Fruit fly (Drosophila melanogaster): ENCODE measurements around the gene Uch-L5.
A peak's percentile ranks its signal among the peaks of the same experiment; 100 is the strongest.

Uch-L5 gene

DNA sequence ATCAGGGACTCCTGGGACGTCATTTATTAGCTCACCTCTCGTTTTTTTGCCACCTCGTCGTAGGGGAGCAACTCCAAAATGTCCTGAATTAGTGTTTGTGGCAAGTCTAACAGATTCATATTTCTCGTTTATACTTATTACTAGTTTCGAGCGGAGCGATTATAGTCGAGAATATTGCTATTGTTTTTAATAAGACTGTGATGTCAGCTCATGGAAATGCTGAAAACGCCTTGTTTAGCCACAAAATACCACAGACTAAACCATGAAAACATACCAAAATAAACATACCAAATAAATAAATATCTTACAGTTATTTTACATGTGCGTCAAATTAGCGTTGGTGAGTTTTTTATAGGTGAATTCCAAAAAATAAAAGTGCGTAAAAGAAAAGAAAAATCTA is 10.8 kb upstream of the Uch-L5 start, which contains the start of gene pall:
pall (minus strand) TSS at position 205 of the 400 bp plus-strand sequence.
- no peak for TF ChIP-seq pan (optimal IDR thresholded peaks at IDR 0.05)
- TF ChIP-seq usp (GFP tag; optimal IDR thresholded peaks at IDR 0.05): no peak
- no peak for TF ChIP-seq psq (optimal IDR thresholded peaks at IDR 0.05)
- no peak for TF ChIP-seq EcR (GFP tag; optimal IDR thresholded peaks at IDR 0.05)
- no peak for TF ChIP-seq Dll (optimal IDR thresholded peaks at IDR 0.05)
- no peak for TF ChIP-seq CG8478 (optimal IDR thresholded peaks at IDR 0.05)

DNA sequence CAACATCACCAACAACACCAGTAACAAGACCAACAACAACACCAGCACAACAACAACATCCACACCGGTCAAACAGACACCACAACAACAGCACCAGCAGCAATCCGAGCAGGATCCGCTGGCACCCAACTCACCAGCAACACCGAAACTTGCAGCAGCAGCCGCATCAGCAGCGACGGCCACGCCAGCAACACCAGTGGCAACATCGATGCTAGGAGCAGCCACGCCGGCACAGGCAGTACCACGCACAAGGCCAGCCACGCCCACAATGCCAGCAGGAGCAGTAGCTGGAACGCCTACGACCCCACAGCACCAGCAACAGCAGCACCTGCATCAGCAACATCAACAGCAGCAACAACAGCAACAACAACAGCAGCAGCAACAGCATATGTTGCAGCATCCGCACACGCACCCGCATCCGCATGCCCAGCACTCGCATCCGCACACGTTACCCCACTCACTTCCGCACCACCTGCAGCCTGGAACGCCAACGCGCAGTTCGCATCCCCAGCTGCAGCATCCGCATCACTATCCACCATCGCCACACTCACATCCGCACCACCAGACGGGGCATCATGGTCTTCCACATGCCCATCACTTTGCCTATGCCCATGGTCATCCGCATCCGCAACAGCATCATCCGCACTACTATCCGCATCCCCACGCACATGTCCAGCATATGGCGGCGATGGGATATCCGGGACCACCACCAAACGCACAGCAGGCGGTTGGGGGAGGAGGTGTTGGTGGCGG is 5.4 kb downstream of the Uch-L5 start:
- TF ChIP-seq CG8478 (optimal IDR thresholded peaks at IDR 0.05) (no peak), usp (GFP tag; optimal IDR thresholded peaks at IDR 0.05) (no peak), pan (optimal IDR thresholded peaks at IDR 0.05) (no peak), psq (optimal IDR thresholded peaks at IDR 0.05) (no peak), Dll (optimal IDR thresholded peaks at IDR 0.05) (no peak), EcR (GFP tag; optimal IDR thresholded peaks at IDR 0.05) (no peak)

DNA sequence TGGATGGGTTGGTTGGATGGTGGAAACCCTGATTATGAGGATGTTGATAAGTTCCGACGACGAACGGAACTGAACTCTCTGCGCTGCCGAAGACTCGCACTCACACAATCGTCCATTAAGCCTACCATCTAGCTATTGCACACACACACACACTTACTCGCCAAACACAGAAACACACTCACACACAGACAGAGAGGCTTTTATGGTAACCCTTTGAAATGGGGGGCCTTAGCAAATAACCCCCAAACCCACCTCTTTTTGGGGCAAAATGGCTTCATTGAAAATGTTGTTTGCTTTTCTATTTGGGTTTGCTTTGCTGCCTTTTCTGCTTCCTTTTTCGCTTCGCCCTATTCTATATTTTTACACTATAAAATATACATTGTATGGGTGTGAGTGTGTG is 7.7 kb downstream of the Uch-L5 start:
- TF ChIP-seq EcR (GFP tag; optimal IDR thresholded peaks at IDR 0.05) (no peak), usp (GFP tag; optimal IDR thresholded peaks at IDR 0.05) (no peak), pan (optimal IDR thresholded peaks at IDR 0.05) (no peak), Dll (optimal IDR thresholded peaks at IDR 0.05) (no peak), psq (optimal IDR thresholded peaks at IDR 0.05) (no peak), CG8478 (optimal IDR thresholded peaks at IDR 0.05) (no peak)

DNA sequence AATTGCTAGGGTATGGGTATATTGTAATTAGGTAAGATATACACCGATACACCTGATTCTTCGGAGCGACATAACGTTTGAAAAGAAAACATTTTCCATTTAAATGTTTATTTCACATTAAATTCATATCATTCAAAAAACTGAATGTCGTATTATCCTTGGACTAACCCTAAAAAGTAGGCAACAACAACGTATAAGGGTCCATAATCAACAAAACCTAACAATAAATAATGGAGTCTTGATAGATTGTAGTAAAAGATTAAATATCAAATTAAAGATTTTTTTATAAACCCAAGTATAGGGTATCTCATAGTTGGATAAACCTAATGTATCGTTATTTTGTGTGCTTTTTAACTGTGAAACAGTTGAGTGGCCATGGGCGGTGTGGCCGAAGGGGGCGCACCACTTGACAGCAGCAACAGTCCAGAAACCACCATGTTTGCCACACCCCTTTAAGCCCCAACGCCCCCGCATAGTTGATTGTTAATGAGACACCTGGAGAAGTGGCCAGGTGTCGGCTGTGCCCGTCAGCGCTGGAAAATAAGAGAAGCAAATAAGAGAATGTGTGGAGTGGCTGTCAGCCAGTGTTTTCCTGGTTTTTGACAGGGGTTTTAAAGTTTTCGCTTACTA is 8.4 kb downstream of the Uch-L5 start:
- TF ChIP-seq pan (optimal IDR thresholded peaks at IDR 0.05) (peak; percentile 68), psq (optimal IDR thresholded peaks at IDR 0.05) (no peak), EcR (GFP tag; optimal IDR thresholded peaks at IDR 0.05) (no peak), CG8478 (optimal IDR thresholded peaks at IDR 0.05) (no peak), Dll (optimal IDR thresholded peaks at IDR 0.05) (no peak), usp (GFP tag; optimal IDR thresholded peaks at IDR 0.05) (no peak)

DNA sequence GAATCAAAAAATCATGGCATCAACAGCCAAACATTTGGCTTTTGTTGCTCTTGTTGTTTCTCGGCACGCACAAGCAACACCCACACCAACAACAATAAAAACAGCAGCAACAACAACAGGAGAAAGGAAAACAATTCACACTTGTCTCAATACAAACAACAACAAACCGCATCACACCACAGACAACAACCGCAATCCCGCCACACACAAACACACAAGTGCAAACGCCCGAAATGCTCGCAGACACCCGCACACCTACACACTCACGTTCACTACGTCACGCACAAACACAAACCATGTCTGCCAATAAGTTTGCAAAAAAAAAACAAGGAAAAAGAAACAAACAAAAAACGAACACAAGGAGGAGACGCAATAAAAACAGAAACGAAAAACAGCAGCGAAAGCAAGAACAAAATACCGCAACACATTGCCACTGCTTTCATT is 9.0 kb downstream of the Uch-L5 start:
- no peak for TF ChIP-seq Dll (optimal IDR thresholded peaks at IDR 0.05)
- no peak for TF ChIP-seq usp (GFP tag; optimal IDR thresholded peaks at IDR 0.05)
- TF ChIP-seq EcR (GFP tag; optimal IDR thresholded peaks at IDR 0.05): no peak
- TF ChIP-seq pan (optimal IDR thresholded peaks at IDR 0.05): no peak
- no peak for TF ChIP-seq psq (optimal IDR thresholded peaks at IDR 0.05)
- TF ChIP-seq CG8478 (optimal IDR thresholded peaks at IDR 0.05): no peak

DNA sequence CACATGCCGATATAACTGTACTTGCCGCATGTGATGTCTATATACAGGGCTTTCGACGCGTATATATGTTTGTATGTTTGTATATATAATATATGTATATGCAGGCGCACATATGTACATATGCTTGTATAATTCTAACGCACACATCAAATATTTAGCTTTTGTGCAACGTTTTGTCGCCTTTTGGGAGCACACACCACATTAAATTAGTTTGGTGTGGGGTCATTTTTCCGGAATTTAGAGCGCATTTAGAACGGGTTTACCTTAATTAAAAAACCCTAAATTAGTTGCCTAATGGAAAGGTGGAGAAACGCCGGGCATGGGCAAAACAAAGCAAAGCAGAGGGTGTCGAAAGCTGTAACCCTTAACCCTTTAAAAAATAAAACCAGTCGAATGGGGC is 9.5 kb downstream of the Uch-L5 start:
- TF ChIP-seq pan (optimal IDR thresholded peaks at IDR 0.05) (no peak), Dll (optimal IDR thresholded peaks at IDR 0.05) (no peak), CG8478 (optimal IDR thresholded peaks at IDR 0.05) (no peak), psq (optimal IDR thresholded peaks at IDR 0.05) (no peak), EcR (GFP tag; optimal IDR thresholded peaks at IDR 0.05) (no peak), usp (GFP tag; optimal IDR thresholded peaks at IDR 0.05) (no peak)

DNA sequence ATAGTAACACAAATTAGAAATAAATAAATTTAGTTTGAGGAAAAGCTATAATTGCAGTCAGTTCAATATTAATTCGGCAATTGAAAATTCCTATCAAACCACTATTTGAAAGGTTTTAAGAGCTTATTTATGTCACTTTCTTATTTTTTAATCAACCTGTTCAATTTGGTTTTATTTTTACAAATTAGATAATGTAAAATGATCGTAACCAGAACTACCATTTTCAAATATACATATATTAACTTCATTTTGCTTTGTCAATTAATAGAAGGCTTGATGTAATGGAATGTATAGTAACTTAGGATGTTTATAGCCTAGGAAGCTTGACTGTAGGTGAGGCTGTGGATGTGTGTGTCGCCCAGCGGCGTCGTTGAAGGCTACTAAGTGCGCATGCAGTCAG is 10.2 kb downstream of the Uch-L5 start:
- TF ChIP-seq usp (GFP tag; optimal IDR thresholded peaks at IDR 0.05): no peak
- no peak for TF ChIP-seq psq (optimal IDR thresholded peaks at IDR 0.05)
- no peak for TF ChIP-seq pan (optimal IDR thresholded peaks at IDR 0.05)
- no peak for TF ChIP-seq Dll (optimal IDR thresholded peaks at IDR 0.05)
- TF ChIP-seq CG8478 (optimal IDR thresholded peaks at IDR 0.05): no peak
- no peak for TF ChIP-seq EcR (GFP tag; optimal IDR thresholded peaks at IDR 0.05)

DNA sequence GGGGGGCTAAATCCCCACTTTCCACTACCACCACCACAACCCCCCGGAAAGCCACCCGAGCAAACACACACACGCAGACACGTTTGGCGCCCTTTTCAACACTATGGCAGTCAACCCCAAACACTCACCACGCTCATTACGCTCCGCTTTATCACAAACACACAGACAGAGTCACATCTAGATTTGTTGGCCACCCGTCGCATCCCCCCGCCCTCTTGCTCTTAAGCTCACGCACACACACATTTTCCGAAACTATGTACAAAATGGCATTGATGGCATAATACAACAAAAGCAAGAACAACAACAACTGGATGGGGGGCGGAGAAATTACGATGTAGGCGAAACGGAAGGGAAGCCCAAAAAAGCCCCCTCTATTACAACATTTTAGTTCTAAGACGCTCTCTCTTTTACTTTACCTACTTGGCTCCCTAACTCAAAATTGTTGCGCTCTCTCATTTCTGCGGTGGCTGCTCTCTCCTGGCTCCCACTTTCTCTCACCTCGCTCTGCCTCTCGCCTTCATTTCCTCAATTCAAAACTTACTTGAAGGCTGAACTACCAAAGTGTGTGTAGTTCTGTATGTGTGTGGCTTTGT is 11.0 kb downstream of the Uch-L5 start:
- TF ChIP-seq CG8478 (optimal IDR thresholded peaks at IDR 0.05) (no peak), psq (optimal IDR thresholded peaks at IDR 0.05) (no peak), Dll (optimal IDR thresholded peaks at IDR 0.05) (no peak), EcR (GFP tag; optimal IDR thresholded peaks at IDR 0.05) (no peak), usp (GFP tag; optimal IDR thresholded peaks at IDR 0.05) (no peak), pan (optimal IDR thresholded peaks at IDR 0.05) (no peak)

DNA sequence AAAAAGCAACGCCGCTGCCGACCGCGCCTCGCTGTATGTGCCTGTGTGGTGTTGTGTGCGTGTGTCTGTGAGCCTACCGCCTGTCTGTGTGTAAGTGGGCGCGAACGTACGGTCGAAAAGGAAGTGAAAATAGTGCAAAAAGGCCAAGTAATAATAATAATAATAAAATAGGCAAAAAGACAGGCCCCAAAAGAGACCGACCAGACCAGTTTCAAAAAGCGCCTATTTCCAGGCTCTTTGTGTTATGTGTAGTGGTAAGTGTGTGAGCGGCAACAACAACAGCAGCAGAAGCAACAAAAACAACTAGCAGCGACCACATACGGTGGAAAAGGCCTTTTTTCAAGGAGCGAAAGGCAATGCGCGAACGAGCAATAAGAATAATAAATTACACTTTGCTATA is 14.0 kb downstream of the Uch-L5 start:
- TF ChIP-seq CG8478 (optimal IDR thresholded peaks at IDR 0.05) (no peak), Dll (optimal IDR thresholded peaks at IDR 0.05) (no peak), usp (GFP tag; optimal IDR thresholded peaks at IDR 0.05) (no peak), EcR (GFP tag; optimal IDR thresholded peaks at IDR 0.05) (no peak), pan (optimal IDR thresholded peaks at IDR 0.05) (no peak), psq (optimal IDR thresholded peaks at IDR 0.05) (no peak)

DNA sequence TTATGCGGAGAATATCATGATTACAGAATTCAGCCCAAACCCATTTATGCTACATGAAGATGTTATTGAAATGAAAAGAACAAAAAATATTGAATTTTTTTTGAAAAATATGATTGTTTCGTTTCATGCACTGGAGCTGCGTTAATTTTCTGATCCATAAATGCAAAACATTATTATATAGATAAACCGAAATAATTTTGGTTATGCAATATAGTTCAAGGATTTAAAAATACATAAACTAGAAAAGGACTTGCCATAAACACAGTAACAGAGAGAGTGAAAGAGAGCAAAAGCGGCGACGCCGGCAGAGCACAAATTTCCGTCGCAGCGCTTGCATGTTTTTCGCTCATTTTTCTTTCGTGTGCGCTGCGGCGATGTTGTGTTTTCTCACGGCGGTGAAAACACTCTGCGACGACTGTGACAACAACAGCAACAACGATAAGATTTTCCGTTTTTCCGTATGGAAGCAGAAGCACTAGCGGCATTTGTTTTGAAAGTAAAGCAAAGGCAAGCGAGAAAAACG is 14.5 kb downstream of the Uch-L5 start:
- TF ChIP-seq Dll (optimal IDR thresholded peaks at IDR 0.05) (peak; percentile 41), psq (optimal IDR thresholded peaks at IDR 0.05) (no peak)

DNA sequence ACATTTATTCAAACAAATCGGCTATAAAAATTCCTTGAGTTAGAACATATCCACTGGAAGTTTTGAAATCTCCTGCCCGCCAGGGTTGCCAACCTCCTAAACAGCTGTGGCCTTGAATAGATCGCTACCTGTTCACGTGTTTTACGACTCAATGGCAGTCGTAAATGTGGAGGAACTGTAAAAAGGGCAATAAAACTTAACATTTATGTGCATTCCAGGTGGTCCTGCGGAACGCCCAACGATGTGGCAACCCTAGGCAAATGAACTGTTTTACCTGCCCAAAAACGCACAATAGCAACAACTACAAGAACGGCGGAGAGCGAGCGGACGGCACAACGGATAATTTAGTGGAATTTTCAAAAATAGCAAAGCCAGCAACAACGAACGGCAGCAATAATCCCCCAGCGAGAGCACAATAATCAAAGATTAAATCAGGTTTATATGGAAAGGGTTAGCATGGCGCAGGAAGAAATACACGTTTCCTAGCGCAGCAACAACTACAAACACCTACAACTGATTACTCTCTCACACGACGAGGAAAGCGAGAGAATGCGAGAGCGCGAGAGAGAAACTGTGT is 15.0 kb downstream of the Uch-L5 start:
- no peak for TF ChIP-seq EcR (GFP tag; optimal IDR thresholded peaks at IDR 0.05)
- no peak for TF ChIP-seq CG8478 (optimal IDR thresholded peaks at IDR 0.05)
- no peak for TF ChIP-seq Dll (optimal IDR thresholded peaks at IDR 0.05)
- TF ChIP-seq psq (optimal IDR thresholded peaks at IDR 0.05): no peak
- no peak for TF ChIP-seq pan (optimal IDR thresholded peaks at IDR 0.05)
